Fruit fly (Drosophila melanogaster) whole organism, wandering third instar larva: ENCODE results near the gene sip1.

ENCODE experiments used
- Abd-B ChIP-seq: fragments of >200 bp; optimal IDR thresholded peaks from 2 replicates; lab custom pipeline; 2017; ENCODE audit warnings: missing biosample characterization, missing genetic modification characterization
- CG32264 ChIP-seq: fragments of 200-800 bp; sonication (Bioruptor generic); optimal IDR thresholded peaks from 2 replicates; lab custom pipeline; 2016; ENCODE audit warnings: missing biosample characterization, missing genetic modification characterization
- CG9705 ChIP-seq: fragments of 200-800 bp; sonication (Bioruptor generic); optimal IDR thresholded peaks from 2 replicates; lab custom pipeline; 2018; ENCODE audit warnings: missing biosample characterization, mild to moderate bottlenecking, missing genetic modification characterization
- Dfd ChIP-seq: fragments of >200 bp; optimal IDR thresholded peaks from 2 replicates; lab custom pipeline; 2017; ENCODE audit warnings: missing biosample characterization, missing genetic modification characterization
- GATAd ChIP-seq: sonication (Bioruptor generic); optimal IDR thresholded peaks from 2 replicates; lab custom pipeline; 2016; ENCODE audit warnings: missing biosample characterization, missing genetic modification characterization
- HLH106 ChIP-seq: fragments of 200-800 bp; optimal IDR thresholded peaks from 3 replicates; lab custom pipeline; 2019; ENCODE audit warnings: missing biosample characterization, mild to moderate bottlenecking, missing genetic modification characterization, moderate library complexity
- Hnf4 ChIP-seq: fragments of 200-800 bp; sonication (Bioruptor generic); optimal IDR thresholded peaks from 2 replicates; lab custom pipeline; 2016; ENCODE audit warnings: missing biosample characterization, mild to moderate bottlenecking, missing genetic modification characterization
- Hr78 ChIP-seq: fragments of >200 bp; optimal IDR thresholded peaks from 2 replicates; lab custom pipeline; 2017; ENCODE audit warnings: missing biosample characterization, missing genetic modification characterization
- Hr83 ChIP-seq: fragments of 200-300 bp; sonication (Bioruptor generic); optimal IDR thresholded peaks from 2 replicates; lab custom pipeline; 2016; ENCODE audit warnings: missing biosample characterization, mild to moderate bottlenecking, missing genetic modification characterization, moderate library complexity; ENCODE audit not compliant: poor library complexity, severe bottlenecking
- Jra ChIP-seq: sonication (Bioruptor generic); optimal IDR thresholded peaks from 2 replicates; lab custom pipeline; 2016; ENCODE audit warnings: missing biosample characterization, missing genetic modification characterization
- Mio ChIP-seq: sonication (Bioruptor generic); optimal IDR thresholded peaks from 2 replicates; lab custom pipeline; 2016; ENCODE audit warnings: missing biosample characterization, missing genetic modification characterization
- Myc ChIP-seq: fragments of >200 bp; optimal IDR thresholded peaks from 2 replicates; lab custom pipeline; 2017
- N ChIP-seq: fragments of >200 bp; optimal IDR thresholded peaks from 2 replicates; lab custom pipeline; 2018; ENCODE audit warnings: missing biosample characterization, missing external identifiers, missing genetic modification characterization
- Rel ChIP-seq, 2 experiments: fragments of 200-800 bp; sonication (Bioruptor generic) in 1 of 2; optimal IDR thresholded peaks; 2 replicates in 1 of 2; 3 replicates in 1 of 2; lab custom pipeline; 2016 to 2019; ENCODE audit warnings: mild to moderate bottlenecking in 2 of 2, missing biosample characterization in 2 of 2, missing genetic modification characterization in 2 of 2, moderate library complexity in 1 of 2
- Sp1 ChIP-seq: fragments of 200-800 bp; sonication (Bioruptor generic); optimal IDR thresholded peaks from 3 replicates; lab custom pipeline; 2019; ENCODE audit warnings: missing biosample characterization, mild to moderate bottlenecking, missing genetic modification characterization, moderate library complexity
- Vsx2 ChIP-seq: fragments of 200-300, 225-300 bp; sonication (Bioruptor generic); optimal IDR thresholded peaks from 2 replicates; lab custom pipeline; 2018; ENCODE audit warnings: missing biosample characterization, missing genetic modification characterization; ENCODE audit not compliant: partially characterized antibody
- brk ChIP-seq: fragments of 200-800 bp; sonication (Bioruptor generic); optimal IDR thresholded peaks from 2 replicates; lab custom pipeline; 2016; ENCODE audit warnings: missing biosample characterization, mild to moderate bottlenecking, missing genetic modification characterization
- dl ChIP-seq, 2 experiments: fragments of 175-275, 200-275 bp in 1 of 2; fragments of 200-275 bp in 1 of 2; sonication (Bioruptor generic); optimal IDR thresholded peaks; lab custom pipeline; 2018; ENCODE audit warnings: mild to moderate bottlenecking in 2 of 2, missing biosample characterization in 2 of 2, missing genetic modification characterization in 2 of 2, moderate library complexity in 2 of 2; ENCODE audit not compliant: partially characterized antibody in 2 of 2, insufficient read depth in 1 of 2
- dmrt93B ChIP-seq: fragments of 200-800 bp; sonication (Bioruptor generic); optimal IDR thresholded peaks from 2 replicates; lab custom pipeline; 2018; ENCODE audit warnings: missing biosample characterization, mild to moderate bottlenecking, missing genetic modification characterization
- dsf ChIP-seq: sonication (Bioruptor generic); optimal IDR thresholded peaks from 2 replicates; lab custom pipeline; 2016; ENCODE audit warnings: missing biosample characterization, missing genetic modification characterization, borderline replicate concordance
- fru ChIP-seq: fragments of 200-800 bp; sonication (Bioruptor generic); optimal IDR thresholded peaks from 3 replicates; lab custom pipeline; 2016; ENCODE audit warnings: missing biosample characterization, mild to moderate bottlenecking, missing genetic modification characterization
- h ChIP-seq: fragments of 200-800 bp; sonication (Bioruptor generic); optimal IDR thresholded peaks from 3 replicates; lab custom pipeline; 2016; ENCODE audit warnings: missing biosample characterization, mild to moderate bottlenecking, missing genetic modification characterization
- jim ChIP-seq: fragments of 175-275, 200-325 bp; sonication (Bioruptor generic); optimal IDR thresholded peaks from 2 replicates; lab custom pipeline; 2016; ENCODE audit warnings: missing biosample characterization, mild to moderate bottlenecking, missing genetic modification characterization
- lola ChIP-seq: fragments of >200 bp; optimal IDR thresholded peaks from 2 replicates; lab custom pipeline; 2017; ENCODE audit warnings: missing biosample characterization, missing genetic modification characterization
- pan ChIP-seq: fragments of >200 bp; optimal IDR thresholded peaks from 2 replicates; lab custom pipeline; 2017
- psq ChIP-seq: fragments of 200-800 bp; sonication (Bioruptor generic); optimal IDR thresholded peaks from 3 replicates; lab custom pipeline; 2017; ENCODE audit warnings: missing biosample characterization, mild to moderate bottlenecking, missing genetic modification characterization, moderate library complexity
- rgr ChIP-seq: fragments of 200-800 bp; sonication (Bioruptor generic); optimal IDR thresholded peaks from 3 replicates; lab custom pipeline; 2016; ENCODE audit warnings: missing biosample characterization, mild to moderate bottlenecking, missing genetic modification characterization
- tai ChIP-seq: sonication (Bioruptor generic); optimal IDR thresholded peaks from 2 replicates; lab custom pipeline; 2016; ENCODE audit warnings: missing biosample characterization, missing genetic modification characterization
- usp ChIP-seq: fragments of >200 bp; optimal IDR thresholded peaks from 2 replicates; lab custom pipeline; 2017; ENCODE audit warnings: missing biosample characterization, missing genetic modification characterization
- woc ChIP-seq: sonication (Bioruptor generic); optimal IDR thresholded peaks from 2 replicates; lab custom pipeline; 2016; ENCODE audit warnings: missing biosample characterization, mild to moderate bottlenecking, missing genetic modification characterization

The sip1 gene

DNA sequence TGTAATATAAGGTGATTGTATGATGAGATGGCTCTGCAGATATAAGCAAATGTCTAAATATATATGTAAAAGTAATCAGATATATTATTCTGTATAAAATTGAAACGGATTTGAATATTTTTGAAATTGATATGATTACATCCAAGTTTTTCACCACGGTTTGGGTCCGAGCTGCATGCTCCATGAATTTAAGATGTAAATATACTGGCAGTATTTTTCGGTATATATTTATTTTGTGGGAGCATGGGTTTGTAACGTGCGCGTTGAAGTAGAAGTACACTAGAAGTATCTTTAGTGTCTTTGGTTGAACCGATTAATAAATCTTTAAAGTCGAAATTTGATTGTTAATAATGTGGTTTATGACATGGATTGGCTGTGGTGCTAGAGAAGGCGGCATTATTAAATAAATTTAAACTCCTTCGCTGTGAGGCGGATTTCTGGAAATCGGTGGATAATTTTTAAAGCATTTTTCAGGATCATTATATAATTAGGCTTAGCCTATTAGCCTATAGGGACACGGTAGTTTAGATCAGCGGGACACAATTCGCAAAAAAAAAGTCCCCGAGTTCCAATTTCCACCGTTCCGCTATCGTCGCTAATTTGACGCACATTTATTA lies 3.1 kb downstream of the sip1 start:
- TF ChIP-seq GATAd, result no peak
- TF ChIP-seq woc (GFP tag; lab: Kevin White, UChicago), result no peak
- peak; percentile 17 for TF ChIP-seq Myc

DNA sequence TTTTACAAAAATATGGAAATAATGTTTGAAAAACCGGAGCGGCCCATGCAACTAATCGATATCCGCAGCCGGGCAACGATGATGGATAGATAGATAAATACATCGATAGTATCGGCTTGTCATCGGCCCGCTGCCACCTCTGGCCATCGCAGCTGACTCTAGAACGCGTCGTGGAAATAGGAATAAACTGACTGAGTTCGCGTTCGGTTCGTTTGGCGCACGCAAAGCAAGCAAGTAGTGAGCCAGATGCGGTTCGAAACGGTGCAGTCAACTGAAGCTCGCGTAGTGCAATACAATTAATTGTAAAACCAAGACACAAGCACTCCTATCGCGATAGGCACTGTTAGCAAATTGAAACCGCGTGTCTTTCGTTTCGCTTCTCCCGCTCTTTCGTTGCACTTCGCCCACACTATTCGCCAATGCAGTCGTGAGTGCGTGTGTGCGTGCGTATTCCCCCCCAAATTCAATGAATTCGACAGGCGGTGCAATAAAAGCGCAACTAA lies 3.7 kb downstream of the sip1 start, which contains the start of gene CG11030:
CG11030 (plus strand) TSS at position 136 of the 503 bp plus-strand sequence.
- TF ChIP-seq CG32264 (GFP tag; lab: Kevin White, UChicago) (no peak), Hr83 (GFP tag; lab: Kevin White, UChicago) (peak; percentile 79), Sp1 (no peak), Mio (no peak), Abd-B (GFP tag; lab: Kevin White, UChicago) (no peak), psq (GFP tag; lab: Kevin White, UChicago) (peak; percentile 84), woc (GFP tag; lab: Kevin White, UChicago) (no peak), lola (no peak), N (no peak), fru (no peak), dmrt93B (GFP tag; lab: Kevin White, UChicago) (no peak), h (peak; percentile 8), Hnf4 (no peak)

DNA sequence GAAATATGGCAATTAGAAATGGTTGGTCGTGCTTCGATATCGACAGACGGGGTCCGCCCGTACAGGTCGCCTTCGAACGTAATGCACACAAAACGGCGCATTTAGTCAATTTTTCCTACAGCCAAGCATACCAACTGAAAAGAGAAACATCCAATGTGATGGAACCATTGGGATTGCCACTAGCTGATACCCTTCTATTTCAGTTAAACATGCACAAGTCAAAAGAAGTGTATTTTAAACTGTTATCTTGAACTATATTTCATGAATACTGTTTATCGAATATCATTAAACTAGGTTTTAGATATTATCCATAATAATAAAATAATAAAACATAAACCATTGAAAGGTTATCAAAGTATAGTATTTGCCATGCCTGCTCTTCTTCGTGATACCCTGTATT lies 5.2 kb downstream of the sip1 start:
- TF ChIP-seq woc (GFP tag; lab: Kevin White, UChicago) (no peak), pan (lab: Kevin White, UChicago) (no peak)

DNA sequence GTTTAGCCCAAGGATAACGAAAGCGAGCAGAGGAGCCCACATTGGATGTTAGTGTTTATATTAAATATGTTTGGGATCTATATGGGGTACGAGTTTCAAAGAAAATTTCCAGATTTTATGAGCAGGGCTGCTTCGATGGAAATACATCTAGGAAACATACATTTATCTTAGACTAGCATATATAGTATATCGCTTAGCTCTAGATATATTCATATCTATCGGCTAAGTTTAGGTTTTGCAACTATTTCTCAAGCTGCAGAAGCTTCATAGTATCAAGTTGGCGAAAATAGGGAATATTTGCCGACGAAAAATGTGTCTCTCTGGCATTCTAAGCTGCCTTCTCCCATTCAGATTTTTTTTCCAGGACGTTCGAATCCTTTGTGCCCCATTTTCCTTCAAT lies 7.9 kb downstream of the sip1 start, which contains the start of gene CG14006:
CG14006 (minus strand) TSS at position 101 of the 400 bp plus-strand sequence.
- TF ChIP-seq rgr (GFP tag; lab: Kevin White, UChicago) (no peak), Sp1 (no peak), Rel (GFP tag; optimal IDR thresholded peaks at IDR 0.05; lab: Kevin White, UChicago) (no peak), Rel (tag; optimal IDR thresholded peaks at IDR 0.05; lab: Kevin White, UChicago) (no peak), dmrt93B (GFP tag; lab: Kevin White, UChicago) (no peak), dsf (GFP tag; lab: Kevin White, UChicago) (no peak)
- TF ChIP-seq, all 38 proteins: peak for 0

DNA sequence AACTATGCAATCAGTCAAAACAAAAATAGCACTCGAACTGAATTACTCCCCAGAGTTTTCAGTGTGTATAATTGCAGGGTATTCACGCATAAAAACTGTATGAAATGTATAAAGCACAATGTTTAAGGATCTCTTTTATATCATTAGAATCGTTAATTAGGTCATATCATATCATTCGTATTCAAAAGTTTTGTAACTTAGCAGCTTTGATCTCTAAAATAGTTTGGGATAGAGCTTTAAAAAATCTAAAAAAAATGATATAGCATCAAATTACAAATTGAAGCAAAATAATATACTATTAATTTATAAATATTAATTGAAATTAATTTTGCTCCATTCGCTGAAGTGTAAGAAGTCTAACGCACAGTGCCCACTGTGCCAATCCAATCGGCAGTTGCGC lies 9.6 kb downstream of the sip1 start:
- no peak for TF ChIP-seq CG9705 (GFP tag; lab: Kevin White, UChicago)
- TF ChIP-seq jim (GFP tag; lab: Kevin White, UChicago), result no peak
- TF ChIP-seq pan (lab: Kevin White, UChicago), result no peak
- TF ChIP-seq Hr83 (GFP tag; lab: Kevin White, UChicago), result no peak
- TF ChIP-seq brk (GFP tag; lab: Kevin White, UChicago), result no peak
- TF ChIP-seq Rel (GFP tag; optimal IDR thresholded peaks at IDR 0.05; lab: Kevin White, UChicago), result no peak
- no peak for TF ChIP-seq Rel (tag; optimal IDR thresholded peaks at IDR 0.05; lab: Kevin White, UChicago)
- no peak for TF ChIP-seq HLH106 (tag; lab: Kevin White, UChicago)
- TF ChIP-seq Hr78, result no peak
- TF ChIP-seq Vsx2, result no peak
- TF ChIP-seq dmrt93B (GFP tag; lab: Kevin White, UChicago), result no peak
- TF ChIP-seq Jra (GFP tag; lab: Kevin White, UChicago), result no peak
- no peak for TF ChIP-seq usp (GFP tag; lab: Kevin White, UChicago)
- no peak for TF ChIP-seq woc (GFP tag; lab: Kevin White, UChicago)
- TF ChIP-seq N, result no peak
- TF ChIP-seq Dfd (GFP tag; lab: Kevin White, UChicago), result no peak
- no peak for TF ChIP-seq GATAd
- TF ChIP-seq Mio, result no peak
- no peak for TF ChIP-seq psq (GFP tag; lab: Kevin White, UChicago)

DNA sequence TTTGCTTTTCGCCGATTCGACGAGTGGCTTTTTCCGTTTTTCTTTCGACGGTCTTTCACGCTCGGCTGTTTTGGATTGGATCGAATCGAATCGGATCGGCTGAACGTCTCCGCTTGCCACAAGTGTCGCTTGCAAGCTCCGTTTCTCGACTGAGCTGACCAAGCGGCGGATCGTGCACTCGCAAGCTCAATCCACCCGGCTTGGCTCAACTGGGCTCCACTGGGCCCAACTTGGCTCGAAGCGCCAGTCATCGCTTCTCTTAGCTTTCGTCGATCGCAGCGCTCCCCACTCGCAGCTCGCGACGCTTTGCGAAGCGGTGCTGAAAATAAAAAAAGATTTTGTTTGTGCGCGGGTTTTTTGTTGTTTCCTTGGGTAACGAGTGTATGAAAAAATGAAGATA lies 19.9 kb downstream of the sip1 start:
- TF ChIP-seq brk (GFP tag; lab: Kevin White, UChicago) (no peak), lola (no peak), HLH106 (tag; lab: Kevin White, UChicago) (no peak), dl (GFP tag; optimal IDR thresholded peaks at IDR 0.05; lab: Kevin White, UChicago; ENCODE audit: insufficient read depth in 1 of 2, partially characterized antibody in 2 of 2) (no peak), CG32264 (GFP tag; lab: Kevin White, UChicago) (no peak), Hnf4 (no peak), tai (GFP tag; lab: Kevin White, UChicago) (no peak), rgr (GFP tag; lab: Kevin White, UChicago) (no peak), usp (GFP tag; lab: Kevin White, UChicago) (no peak), h (no peak), GATAd (no peak), Jra (GFP tag; lab: Kevin White, UChicago) (no peak), Rel (GFP tag; optimal IDR thresholded peaks at IDR 0.05; lab: Kevin White, UChicago) (no peak), Rel (tag; optimal IDR thresholded peaks at IDR 0.05; lab: Kevin White, UChicago) (no peak), Abd-B (GFP tag; lab: Kevin White, UChicago) (no peak), dsf (GFP tag; lab: Kevin White, UChicago) (no peak)
